Worm (Caenorhabditis elegans): Measurements from ENCODE around the gene K07H8.9.

- TF ChIP-seq ztf-11 (tag; optimal IDR thresholded peaks at IDR 0.05) (no peak), pha-4 (GFP tag; IDR thresholded peaks at IDR 0.05) (no peak), pha-4 (tag; optimal IDR thresholded peaks at IDR 0.05) (no peak), nhr-11 (tag; optimal IDR thresholded peaks at IDR 0.05) (no peak), R02D3.7 (tag; optimal IDR thresholded peaks at IDR 0.05) (no peak), lir-3 (tag; optimal IDR thresholded peaks at IDR 0.05) (no peak), lin-39 (tag; optimal IDR thresholded peaks at IDR 0.05) (no peak), nhr-77 (tag; optimal IDR thresholded peaks at IDR 0.05) (no peak), nhr-111 (GFP tag; optimal IDR thresholded peaks at IDR 0.05) (no peak), gei-8 (GFP tag; optimal IDR thresholded peaks at IDR 0.05) (no peak), lin-15B (tag; optimal IDR thresholded peaks at IDR 0.05) (no peak), zfp-2 (tag; optimal IDR thresholded peaks at IDR 0.05) (no peak), Y105C5A.15 (GFP tag; IDR thresholded peaks at IDR 0.05) (no peak), dpl-1 (GFP tag; optimal IDR thresholded peaks at IDR 0.05) (no peak)
Observed at ce11 chrIV:8287287-8287686, 1.0 kb upstream of the K07H8.9 start.
